Fruit fly (Drosophila melanogaster) whole organism, embryonic: ENCODE measurements around the gene Spx.
A peak's percentile ranks its signal among the peaks of the same experiment; 100 is the strongest.

ENCODE experiments used
- ATbp ChIP-seq: fragments of 200-800 bp; sonication (Bioruptor generic); optimal IDR thresholded peaks from 2 replicates; lab custom pipeline; 2017; ENCODE audit warnings: missing biosample characterization, mild to moderate bottlenecking, missing genetic modification characterization, missing genetic modification reagents
- CG10565 ChIP-seq: fragments of 200-800 bp; sonication (Bioruptor generic); optimal IDR thresholded peaks from 3 replicates; lab custom pipeline; 2016; ENCODE audit warnings: missing biosample characterization, mild to moderate bottlenecking, missing genetic modification characterization
- CG10654 ChIP-seq: fragments of 200-800 bp; sonication (Bioruptor generic); optimal IDR thresholded peaks from 2 replicates; lab custom pipeline; 2016; ENCODE audit warnings: missing biosample characterization, missing genetic modification characterization
- CG10959 ChIP-seq: fragments of 200-800 bp; sonication (Bioruptor generic); IDR thresholded peaks from 2 replicates; pipeline ENCODE4 v1.3.6; 2022; ENCODE audit warnings: missing biosample characterization, missing genetic modification characterization
- CG11093 ChIP-seq: fragments of 200-800 bp; sonication (Bioruptor generic); IDR thresholded peaks from 3 replicates; pipeline ENCODE4 v1.3.6; 2022; ENCODE audit warnings: missing biosample characterization, missing genetic modification characterization
- CG12071 ChIP-seq: fragments of 200-800 bp; sonication (Bioruptor generic); optimal IDR thresholded peaks from 3 replicates; lab custom pipeline; 2018; ENCODE audit warnings: missing biosample characterization, mild to moderate bottlenecking, missing genetic modification characterization
- CG12104 ChIP-seq: fragments of 200-800 bp; sonication (Bioruptor generic); optimal IDR thresholded peaks from 3 replicates; lab custom pipeline; 2016; ENCODE audit warnings: missing biosample characterization, missing genetic modification characterization
- CG13287 ChIP-seq: fragments of 200-800 bp; sonication (Bioruptor generic); IDR thresholded peaks from 2 replicates; pipeline ENCODE4 v1.3.6; 2022; ENCODE audit warnings: missing biosample characterization, missing genetic modification characterization; ENCODE audit not compliant: partially characterized antibody
- CG1529 ChIP-seq: fragments of 200-800 bp; sonication (Bioruptor generic); optimal IDR thresholded peaks from 3 replicates; lab custom pipeline; 2018; ENCODE audit warnings: missing biosample characterization, missing genetic modification characterization
- CG15696 ChIP-seq: fragments of 200-800 bp; sonication (Bioruptor generic); optimal IDR thresholded peaks from 2 replicates; lab custom pipeline; 2019; ENCODE audit warnings: missing biosample characterization, mild to moderate bottlenecking, missing genetic modification characterization, moderate library complexity
- CG16779 ChIP-seq: fragments of 200-800 bp; sonication (Bioruptor generic); IDR thresholded peaks from 2 replicates; pipeline ENCODE4 v1.3.6; 2022; ENCODE audit warnings: missing biosample characterization, missing genetic modification characterization
- CG17361 ChIP-seq: fragments of 200-800 bp; sonication (Bioruptor generic); IDR thresholded peaks from 3 replicates; pipeline ENCODE4 v1.3.6; 2022; ENCODE audit warnings: missing biosample characterization, missing genetic modification characterization
- CG18599 ChIP-seq: fragments of 200-800 bp; sonication (Bioruptor generic); optimal IDR thresholded peaks from 3 replicates; lab custom pipeline; 2017; ENCODE audit warnings: missing biosample characterization, missing genetic modification characterization, mild to moderate bottlenecking, moderate library complexity, missing genetic modification reagents
- CG2202 ChIP-seq: fragments of 200-800 bp; sonication (Bioruptor generic); optimal IDR thresholded peaks from 2 replicates; lab custom pipeline; 2018; ENCODE audit warnings: missing biosample characterization, mild to moderate bottlenecking, missing genetic modification characterization
- CG2875 ChIP-seq: fragments of 200-800 bp; sonication (Bioruptor generic); optimal IDR thresholded peaks from 2 replicates; lab custom pipeline; 2017; ENCODE audit warnings: missing biosample characterization, mild to moderate bottlenecking, missing genetic modification characterization, missing genetic modification reagents
- CG3407 ChIP-seq: fragments of 200-800 bp; sonication (Bioruptor generic); optimal IDR thresholded peaks from 2 replicates; lab custom pipeline; 2018; ENCODE audit warnings: missing biosample characterization, mild to moderate bottlenecking, missing genetic modification characterization
- CG3995 ChIP-seq: fragments of 200-800 bp; sonication (Bioruptor generic); optimal IDR thresholded peaks from 3 replicates; lab custom pipeline; 2016; ENCODE audit warnings: missing biosample characterization, missing genetic modification characterization
- CG43689 ChIP-seq: fragments of 200-800 bp; sonication (Bioruptor generic); IDR thresholded peaks from 2 replicates; pipeline ENCODE4 v1.3.6; 2022; ENCODE audit warnings: missing biosample characterization, missing genetic modification characterization
- CG4707 ChIP-seq: fragments of 200-800 bp; sonication (Bioruptor generic); optimal IDR thresholded peaks from 2 replicates; lab custom pipeline; 2018; ENCODE audit warnings: missing biosample characterization, mild to moderate bottlenecking, missing genetic modification characterization, moderate library complexity
- CG5245 ChIP-seq: fragments of 200-800 bp; sonication (Bioruptor generic); optimal IDR thresholded peaks from 3 replicates; lab custom pipeline; 2016; ENCODE audit warnings: missing biosample characterization, missing genetic modification characterization
- CG9437 ChIP-seq: fragments of 200-800 bp; sonication (Bioruptor generic); optimal IDR thresholded peaks from 2 replicates; lab custom pipeline; 2018; ENCODE audit warnings: missing biosample characterization, mild to moderate bottlenecking, missing genetic modification characterization
- Deaf1 ChIP-seq: fragments of 200-800 bp; optimal IDR thresholded peaks from 3 replicates; lab custom pipeline; 2019; ENCODE audit warnings: missing biosample characterization, mild to moderate bottlenecking, missing genetic modification characterization, moderate library complexity
- E2f2 ChIP-seq: fragments of 200-800 bp; sonication (Bioruptor generic); IDR thresholded peaks from 2 replicates; pipeline ENCODE4 v1.3.6; 2022; ENCODE audit warnings: missing biosample characterization, missing genetic modification characterization
- Elba2 ChIP-seq: fragments of 200-800 bp; sonication (Bioruptor generic); optimal IDR thresholded peaks from 3 replicates; lab custom pipeline; 2016; ENCODE audit warnings: missing biosample characterization, missing genetic modification characterization
- Jarid2 ChIP-seq: fragments of 200-800 bp; sonication (Bioruptor generic); optimal IDR thresholded peaks from 3 replicates; lab custom pipeline; 2017; ENCODE audit warnings: mild to moderate bottlenecking, missing biosample characterization, missing genetic modification reagents, missing genetic modification characterization
- MBD-R2 ChIP-seq: fragments of 200-800 bp; sonication (Bioruptor generic); IDR thresholded peaks from 2 replicates; pipeline ENCODE4 v1.3.6; 2022; ENCODE audit warnings: missing biosample characterization, missing genetic modification characterization
- Med ChIP-seq: fragments of 200-800 bp; sonication (Bioruptor generic); peaks from one replicate; lab custom pipeline; 2016; ENCODE audit warnings: missing biosample characterization, missing genetic modification characterization, mild to moderate bottlenecking, inconsistent platforms, moderate library complexity
- Meics ChIP-seq: fragments of 200-800 bp; sonication (Bioruptor generic); optimal IDR thresholded peaks from 2 replicates; lab custom pipeline; 2017; ENCODE audit warnings: missing biosample characterization, mild to moderate bottlenecking, missing genetic modification characterization
- Side ChIP-seq: fragments of 200-800 bp; sonication (Bioruptor generic); optimal IDR thresholded peaks from 2 replicates; lab custom pipeline; 2016; ENCODE audit warnings: missing biosample characterization, missing genetic modification characterization
- Taf1 ChIP-seq: fragments of 200-800 bp; sonication (Bioruptor generic); IDR thresholded peaks from 2 replicates; pipeline ENCODE4 v1.3.6; 2022; ENCODE audit warnings: missing biosample characterization, missing genetic modification characterization
- Trl ChIP-seq, 3 experiments: fragments of >200 bp in 2 of 3; fragments of 200-800 bp in 1 of 3; sonication (Bioruptor generic) in 1 of 3; optimal IDR thresholded peaks; 2 replicates in 1 of 3; 3 replicates in 2 of 3; lab custom pipeline; 2016 to 2017; ENCODE audit warnings: missing biosample characterization in 1 of 3, missing genetic modification characterization in 1 of 3
- Usf ChIP-seq: fragments of 200-800 bp; sonication (Bioruptor generic); optimal IDR thresholded peaks from 2 replicates; lab custom pipeline; 2017; ENCODE audit warnings: missing genotype, missing biosample characterization, missing genetic modification characterization
- Xbp1 ChIP-seq: fragments of 200-800 bp; sonication (Bioruptor generic); optimal IDR thresholded peaks from 3 replicates; lab custom pipeline; 2016; ENCODE audit warnings: missing biosample characterization, mild to moderate bottlenecking, missing genetic modification characterization
- ab ChIP-seq: fragments of 200-800 bp; sonication (Bioruptor generic); optimal IDR thresholded peaks from 2 replicates; lab custom pipeline; 2016; ENCODE audit warnings: missing biosample characterization, missing genetic modification characterization
- aop ChIP-seq: fragments of 200-800 bp; sonication (Bioruptor generic); IDR thresholded peaks from 2 replicates; pipeline ENCODE4 v1.3.6; 2022; ENCODE audit warnings: missing biosample characterization, missing genetic modification characterization
- az2 ChIP-seq: fragments of 200-800 bp; sonication (Bioruptor generic); optimal IDR thresholded peaks from 3 replicates; lab custom pipeline; 2016; ENCODE audit warnings: missing biosample characterization, missing genetic modification characterization
- cg ChIP-seq: fragments of 200-800 bp; sonication (Bioruptor generic); optimal IDR thresholded peaks from 3 replicates; lab custom pipeline; 2019; ENCODE audit warnings: missing biosample characterization, mild to moderate bottlenecking, missing genetic modification characterization, moderate library complexity
- fd102C ChIP-seq: fragments of 200-800 bp; sonication (Bioruptor generic); optimal IDR thresholded peaks from 2 replicates; lab custom pipeline; 2018; ENCODE audit warnings: missing biosample characterization, mild to moderate bottlenecking, missing genetic modification characterization, moderate library complexity
- fd64A ChIP-seq: fragments of 200-800 bp; sonication (Bioruptor generic); optimal IDR thresholded peaks from 3 replicates; lab custom pipeline; 2018; ENCODE audit warnings: missing biosample characterization, mild to moderate bottlenecking, missing genetic modification characterization
- gsb-n ChIP-seq: fragments of 200-800 bp; sonication (Bioruptor generic); optimal IDR thresholded peaks from 3 replicates; lab custom pipeline; 2018; ENCODE audit warnings: missing biosample characterization, mild to moderate bottlenecking, missing genetic modification characterization
- gt ChIP-seq: fragments of 200-800 bp; sonication (Bioruptor generic); IDR thresholded peaks from 2 replicates; pipeline ENCODE4 v1.3.6; 2022; ENCODE audit warnings: missing biosample characterization, missing genetic modification characterization
- inv ChIP-seq: fragments of 200-800 bp; sonication (Bioruptor generic); IDR thresholded peaks from 2 replicates; pipeline ENCODE4 v1.3.6; 2022; ENCODE audit warnings: missing biosample characterization, missing genetic modification characterization; ENCODE audit not compliant: partially characterized antibody
- jumu ChIP-seq: fragments of 200-800 bp; sonication (Bioruptor generic); optimal IDR thresholded peaks from 3 replicates; lab custom pipeline; 2016; ENCODE audit warnings: missing biosample characterization, missing genetic modification characterization
- nom ChIP-seq: fragments of 200-800 bp; sonication (Bioruptor generic); optimal IDR thresholded peaks from 2 replicates; lab custom pipeline; 2017; ENCODE audit warnings: missing biosample characterization, missing genetic modification characterization, mild to moderate bottlenecking, moderate library complexity, missing genetic modification reagents
- psq ChIP-seq: fragments of 200-800 bp; sonication (Bioruptor generic); optimal IDR thresholded peaks from 2 replicates; lab custom pipeline; 2017; ENCODE audit warnings: missing biosample characterization, missing genetic modification characterization
- schlank ChIP-seq: fragments of 200-800 bp; sonication (Bioruptor generic); optimal IDR thresholded peaks from 2 replicates; lab custom pipeline; 2018; ENCODE audit warnings: missing biosample characterization, mild to moderate bottlenecking, missing genetic modification characterization
- so ChIP-seq: fragments of 200-800 bp; sonication (Bioruptor generic); IDR thresholded peaks from 3 replicates; pipeline ENCODE4 v1.3.6; 2022; ENCODE audit warnings: missing biosample characterization, missing genetic modification characterization
- trem ChIP-seq: fragments of 200-800 bp; optimal IDR thresholded peaks from 3 replicates; lab custom pipeline; 2019; ENCODE audit warnings: missing biosample characterization, mild to moderate bottlenecking, missing genetic modification characterization, moderate library complexity
- vfl ChIP-seq: fragments of 200-800 bp; sonication (Bioruptor generic); optimal IDR thresholded peaks from 2 replicates; lab custom pipeline; 2016; ENCODE audit warnings: missing biosample characterization, missing genetic modification characterization
- vvl ChIP-seq: fragments of 200-800 bp; sonication (Bioruptor generic); IDR thresholded peaks from 2 replicates; pipeline ENCODE4 v1.3.6; 2022; ENCODE audit warnings: missing biosample characterization, missing genetic modification characterization

The Spx gene

DNA sequence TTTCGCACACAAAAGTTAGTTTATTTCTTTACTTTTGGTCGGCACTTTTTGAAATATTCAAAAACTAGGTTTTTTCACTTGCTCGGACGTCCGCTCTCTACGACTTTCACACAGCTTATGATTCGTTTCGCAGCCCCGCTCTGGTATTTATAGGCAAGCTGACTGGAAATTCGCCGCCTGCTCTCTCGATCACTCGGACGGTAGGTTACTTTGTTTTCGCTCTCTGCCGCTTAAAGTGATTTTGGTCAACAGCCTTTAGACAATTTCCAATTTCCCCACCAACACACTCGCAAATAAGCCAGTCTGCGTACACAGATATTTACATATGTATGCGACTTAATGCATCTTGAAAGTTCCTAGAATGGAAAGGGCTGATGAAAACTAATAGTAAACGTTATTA lies 27.8 kb downstream of the Spx start, which contains the start of gene CG11700:
CG11700 (minus strand) TSS at position 106 of the 400 bp plus-strand sequence.
- TF ChIP-seq CG10565 (GFP tag; lab: Kevin White, UChicago), result no peak
- TF ChIP-seq gsb-n (tag; lab: Kevin White, UChicago), result peak; percentile 54
- TF ChIP-seq fd64A (GFP tag; lab: Kevin White, UChicago), result no peak
- no peak for TF ChIP-seq Elba2 (GFP tag; lab: Kevin White, UChicago)
- TF ChIP-seq vvl (GFP tag; lab: Robert Waterston, UW), result 0 out of 2 replicates have a peak, but pooled peaks have one; percentile 13
- TF ChIP-seq Deaf1, result peak; percentile 4
- TF ChIP-seq Trl (optimal IDR thresholded peaks at IDR 0.05; lab: Kevin White, UChicago), result peak in 1 of 2 experiments; percentile 28
- TF ChIP-seq Trl (GFP tag; optimal IDR thresholded peaks at IDR 0.05; lab: Kevin White, UChicago), result no peak
- TF ChIP-seq aop (GFP tag; lab: Robert Waterston, UW), result 0 out of 2 replicates have a peak, but pooled peaks have one; percentile 16
- TF ChIP-seq Jarid2 (GFP tag; lab: Kevin White, UChicago), result peak; percentile 2
- peak; percentile 15 for TF ChIP-seq Med
- peak; percentile 55 for TF ChIP-seq cg (GFP tag; lab: Kevin White, UChicago)
- peak; percentile 50 for TF ChIP-seq nom (GFP tag; lab: Kevin White, UChicago)
- TF ChIP-seq CG1529, result no peak

DNA sequence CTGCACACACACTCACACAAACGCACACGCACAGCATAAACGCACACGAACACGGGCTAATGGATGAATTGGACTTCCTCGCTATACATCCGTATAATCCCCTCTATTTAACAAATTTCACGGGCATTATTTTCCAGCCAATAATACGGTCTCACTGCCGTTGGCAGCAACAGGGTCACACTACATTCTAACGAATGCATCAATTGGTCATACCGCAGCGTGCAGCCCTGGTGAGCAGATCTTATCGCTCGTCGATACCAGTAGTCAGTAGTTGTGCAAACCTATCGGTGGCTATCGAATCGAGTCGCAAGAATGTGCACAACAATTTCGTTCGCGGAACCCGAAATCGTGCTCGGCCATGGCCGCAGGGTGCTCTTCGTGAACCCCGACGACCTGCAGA lies 32.2 kb downstream of the Spx start, which contains the start of the genes Top3beta and wuho:
Top3beta (minus strand) TSS at position 149 of the 400 bp plus-strand sequence.
wuho (plus strand) TSS at position 259 of the 400 bp plus-strand sequence.
- peak; percentile 46 for TF ChIP-seq Side
- no peak for TF ChIP-seq CG5245 (GFP tag; lab: Kevin White, UChicago)
- no peak for TF ChIP-seq CG3407 (GFP tag; lab: Kevin White, UChicago)
- no peak for TF ChIP-seq CG4707 (GFP tag; lab: Kevin White, UChicago)
- TF ChIP-seq so (GFP tag; lab: Robert Waterston, UW), result 0 out of 3 replicates have a peak, but pooled peaks have one; percentile 11
- no peak for TF ChIP-seq CG12071
- no peak for TF ChIP-seq CG10959 (GFP tag; lab: Robert Waterston, UW)
- no peak for TF ChIP-seq CG17361 (GFP tag; lab: Robert Waterston, UW)
- TF ChIP-seq psq, result no peak
- no peak for TF ChIP-seq CG9437 (GFP tag; lab: Kevin White, UChicago)
- TF ChIP-seq ATbp (GFP tag; lab: Kevin White, UChicago), result no peak
- TF ChIP-seq fd102C (GFP tag; lab: Kevin White, UChicago), result no peak
- TF ChIP-seq jumu (GFP tag; lab: Kevin White, UChicago), result peak; percentile 58
- no peak for TF ChIP-seq Meics (GFP tag; lab: Kevin White, UChicago)
- TF ChIP-seq CG2202 (tag; lab: Kevin White, UChicago), result no peak
- no peak for TF ChIP-seq CG12104 (GFP tag; lab: Kevin White, UChicago)
- no peak for TF ChIP-seq vfl (GFP tag; lab: Kevin White, UChicago)
- TF ChIP-seq CG18599 (GFP tag; lab: Kevin White, UChicago), result no peak
- no peak for TF ChIP-seq CG11093 (GFP tag; lab: Robert Waterston, UW)
- no peak for TF ChIP-seq CG15696
- peak; percentile 82 for TF ChIP-seq CG13287
- peak; percentile 2 for TF ChIP-seq az2
- peak; percentile 50 for TF ChIP-seq inv (GFP tag; lab: Robert Waterston, UW)
- TF ChIP-seq CG16779, result no peak
- peak; percentile 49 for TF ChIP-seq E2f2 (GFP tag; lab: Robert Waterston, UW)
- peak; percentile 59 for TF ChIP-seq CG3995 (GFP tag; lab: Kevin White, UChicago)
- no peak for TF ChIP-seq CG2875 (GFP tag; lab: Kevin White, UChicago)
- TF ChIP-seq Xbp1 (GFP tag; lab: Kevin White, UChicago), result peak; percentile 60
- TF ChIP-seq schlank (tag; lab: Kevin White, UChicago), result no peak
- TF ChIP-seq CG10654, result peak; percentile 16
- TF ChIP-seq ab, result no peak
- TF ChIP-seq CG10565 (GFP tag; lab: Kevin White, UChicago), result no peak
- peak; percentile 78 for TF ChIP-seq trem (tag; lab: Kevin White, UChicago)
- TF ChIP-seq Usf (GFP tag; lab: Kevin White, UChicago), result no peak
- TF ChIP-seq gt, result no peak
- TF ChIP-seq MBD-R2 (GFP tag; lab: Robert Waterston, UW), result peak; percentile 98
- no peak for TF ChIP-seq CG43689 (GFP tag; lab: Robert Waterston, UW)
- TF ChIP-seq Taf1, result no peak
